Fruit fly (Drosophila melanogaster): Measurements from ENCODE around the gene CG5126.

The CG5126 gene

DNA sequence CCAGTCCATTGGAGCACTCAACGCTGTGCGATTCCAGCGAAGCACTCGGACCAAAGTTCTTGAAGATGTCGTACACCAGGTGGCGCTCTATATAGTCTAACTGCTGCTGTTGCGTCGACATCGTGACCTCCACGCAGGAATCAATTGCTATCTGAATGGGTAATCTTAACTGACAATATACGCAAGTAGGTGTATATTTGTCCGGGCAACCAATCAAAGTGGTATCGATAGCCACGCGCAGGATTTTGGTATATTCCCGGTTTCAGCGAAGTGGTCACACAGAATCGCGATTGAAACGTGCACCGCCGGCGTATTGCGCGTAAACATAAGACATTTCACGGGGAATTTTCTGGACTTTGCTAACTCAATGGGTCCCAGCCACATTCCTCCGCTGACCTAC lies at the start of gene CG5126, which contains the start of gene Tgt:
TSS of gene CG5126 (minus strand) at position 222 of the 400 bp plus-strand sequence.
TSS of gene Tgt (plus strand) at position 267 of the 400 bp plus-strand sequence.
- TF ChIP-seq CG17801 (GFP tag; optimal IDR thresholded peaks at IDR 0.05; ENCODE audit: partially characterized antibody): no peak

DNA sequence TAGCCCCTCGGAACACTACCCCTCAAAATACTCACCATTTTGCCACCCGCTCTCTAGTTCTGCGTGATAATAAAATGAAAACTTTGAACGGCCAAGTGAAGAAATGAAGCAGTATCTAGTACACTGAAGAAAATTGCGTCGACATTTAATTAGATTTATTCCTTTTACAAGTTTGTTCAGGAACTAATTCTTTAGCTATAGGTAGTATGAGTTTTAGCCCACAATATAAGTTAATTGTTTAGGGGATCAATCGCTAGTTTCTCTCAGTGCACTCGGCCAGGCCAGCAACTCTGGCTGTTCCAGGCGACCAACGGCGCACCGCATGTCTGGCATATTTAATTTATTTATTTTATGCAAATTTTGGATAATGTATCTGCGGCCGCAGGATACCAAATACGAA lies 46.9 kb upstream of the CG5126 start:
- TF ChIP-seq CG17801 (GFP tag; optimal IDR thresholded peaks at IDR 0.05; ENCODE audit: partially characterized antibody): no peak

DNA sequence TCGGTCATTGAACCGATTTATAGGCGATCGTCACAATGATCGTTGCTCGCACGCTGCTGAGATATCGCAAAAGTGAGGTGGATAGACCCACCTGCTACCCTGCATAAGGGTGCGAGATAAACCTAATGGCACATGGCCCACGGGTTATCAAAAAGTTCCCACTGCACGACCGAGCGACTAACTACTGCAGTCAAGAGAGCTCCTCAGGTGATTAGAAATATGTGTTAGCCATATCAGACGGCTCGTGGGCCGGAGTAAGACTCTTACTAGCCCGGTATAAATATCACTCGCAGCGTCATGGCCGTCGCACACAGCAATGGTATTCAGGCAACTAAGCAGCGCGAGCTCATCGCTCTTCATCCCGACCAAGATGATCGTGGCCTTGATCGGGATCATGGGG lies 35.2 kb upstream of the CG5126 start, which contains the start of gene CG42329:
TSS of gene CG42329 (plus strand) at position 301 of the 400 bp plus-strand sequence.
- no peak for TF ChIP-seq CG17801 (GFP tag; optimal IDR thresholded peaks at IDR 0.05; ENCODE audit: partially characterized antibody)

DNA sequence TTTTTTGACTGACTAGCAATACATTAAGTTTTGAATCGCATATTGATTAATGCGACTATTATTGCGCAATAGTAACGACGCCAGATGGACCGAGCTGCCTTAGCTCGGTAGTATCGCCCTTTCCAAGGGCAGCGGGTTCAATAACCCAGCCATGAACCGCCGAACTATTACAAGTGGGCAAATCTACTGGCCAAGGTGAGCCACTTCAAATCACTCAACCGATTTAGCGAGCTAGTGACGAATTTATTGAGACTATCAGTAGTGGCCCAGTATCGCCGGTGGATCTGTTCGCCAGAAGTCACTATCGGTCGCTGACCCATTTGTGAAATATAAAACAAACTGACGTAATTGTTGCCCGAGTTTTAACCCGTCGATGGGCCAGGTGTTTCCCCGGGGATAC lies 34.7 kb upstream of the CG5126 start:
- TF ChIP-seq CG17801 (GFP tag; optimal IDR thresholded peaks at IDR 0.05; ENCODE audit: partially characterized antibody): no peak

DNA sequence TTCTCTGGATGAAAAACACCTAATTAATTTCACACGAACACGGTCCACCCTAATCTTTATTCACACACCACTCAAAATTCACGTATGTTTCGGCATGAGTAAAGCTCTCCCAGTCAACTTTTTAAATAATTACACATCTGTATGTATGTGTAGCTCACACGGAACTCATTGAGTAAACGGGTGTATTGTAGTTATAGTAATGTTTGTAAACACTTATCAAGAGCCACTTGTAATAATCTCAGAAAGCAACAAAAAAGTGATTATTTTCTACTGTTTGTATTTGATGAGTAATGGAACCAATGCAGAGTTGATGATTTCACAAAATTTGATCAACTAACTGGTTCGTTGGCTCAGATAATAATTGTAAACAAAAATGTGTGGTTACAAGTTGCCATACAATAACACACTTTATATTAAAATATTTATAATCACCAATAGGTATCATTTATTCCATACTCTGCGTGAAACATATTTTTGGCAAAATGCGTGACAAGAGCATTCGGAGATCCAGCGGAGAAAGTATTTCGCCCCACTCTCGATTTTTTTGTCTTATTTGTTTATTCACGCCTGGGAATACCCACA lies 34.2 kb upstream of the CG5126 start:
- no peak for TF ChIP-seq CG17801 (GFP tag; optimal IDR thresholded peaks at IDR 0.05; ENCODE audit: partially characterized antibody)

DNA sequence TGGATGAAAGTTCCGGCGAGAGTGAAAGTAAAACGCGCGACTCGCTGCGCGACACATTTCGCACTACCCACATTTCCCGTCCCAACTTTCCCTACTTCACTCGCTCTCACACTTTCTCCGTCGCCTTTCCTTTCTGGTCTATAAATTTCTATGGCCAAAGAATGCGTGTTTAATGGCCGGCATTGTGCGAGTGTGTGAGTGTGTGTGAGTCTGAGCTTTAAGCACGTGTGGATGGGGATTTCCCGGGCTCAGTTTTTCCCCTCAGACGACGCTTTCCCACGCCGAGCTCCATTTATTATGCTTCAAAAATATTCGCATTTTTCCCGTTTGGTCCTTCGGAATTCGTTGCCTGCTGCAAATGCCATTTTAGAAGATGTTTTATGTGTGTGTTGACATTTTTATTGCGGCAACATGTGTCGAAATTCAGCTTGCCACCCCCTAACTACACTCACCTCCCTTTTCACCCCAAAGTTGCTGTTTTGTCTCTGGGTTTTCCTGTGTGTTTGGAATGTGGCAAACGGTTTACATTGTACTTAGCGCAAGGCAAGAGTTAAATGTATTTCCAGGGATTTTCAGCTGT lies 33.3 kb upstream of the CG5126 start:
- no peak for TF ChIP-seq CG17801 (GFP tag; optimal IDR thresholded peaks at IDR 0.05; ENCODE audit: partially characterized antibody)

DNA sequence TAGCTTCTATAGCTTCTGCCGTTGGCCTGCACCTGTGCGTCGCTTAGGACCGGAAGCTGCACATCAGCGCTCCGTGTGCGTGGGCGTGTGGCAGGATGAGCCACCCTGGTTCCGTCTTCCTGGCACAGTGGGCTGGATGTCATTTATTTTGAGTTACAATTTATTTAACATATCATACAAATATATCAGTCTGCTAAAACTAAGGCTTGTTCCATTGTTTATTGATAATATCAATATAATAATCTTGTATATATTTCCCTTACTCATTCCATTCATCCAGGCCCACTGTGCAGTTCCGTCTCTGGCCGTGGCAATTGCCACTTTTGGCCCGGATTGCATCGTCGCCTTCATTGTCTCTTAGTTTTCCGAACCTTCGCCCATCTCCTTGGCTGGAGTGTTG lies 30.6 kb upstream of the CG5126 start:
- TF ChIP-seq CG17801 (GFP tag; optimal IDR thresholded peaks at IDR 0.05; ENCODE audit: partially characterized antibody): no peak

DNA sequence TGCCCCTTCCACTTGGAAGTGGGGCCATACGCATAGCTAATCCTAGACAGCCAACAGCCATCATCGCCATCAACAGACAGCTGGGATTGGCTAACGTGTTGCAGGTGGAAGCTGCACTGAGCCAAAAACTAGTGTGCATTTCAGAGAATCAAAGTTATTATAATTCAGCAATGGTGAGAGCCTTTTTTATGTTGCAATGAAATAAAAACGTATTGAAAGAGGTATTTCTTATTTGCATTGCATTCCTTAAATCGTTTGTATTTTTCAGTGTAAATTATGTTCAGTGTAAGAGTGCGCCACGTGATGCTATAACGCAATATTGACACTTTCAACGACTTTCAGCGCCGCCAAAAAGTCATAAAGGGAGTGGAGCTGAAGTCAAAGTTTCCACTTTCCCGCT lies 29.8 kb upstream of the CG5126 start:
- TF ChIP-seq CG17801 (GFP tag; optimal IDR thresholded peaks at IDR 0.05; ENCODE audit: partially characterized antibody): no peak

DNA sequence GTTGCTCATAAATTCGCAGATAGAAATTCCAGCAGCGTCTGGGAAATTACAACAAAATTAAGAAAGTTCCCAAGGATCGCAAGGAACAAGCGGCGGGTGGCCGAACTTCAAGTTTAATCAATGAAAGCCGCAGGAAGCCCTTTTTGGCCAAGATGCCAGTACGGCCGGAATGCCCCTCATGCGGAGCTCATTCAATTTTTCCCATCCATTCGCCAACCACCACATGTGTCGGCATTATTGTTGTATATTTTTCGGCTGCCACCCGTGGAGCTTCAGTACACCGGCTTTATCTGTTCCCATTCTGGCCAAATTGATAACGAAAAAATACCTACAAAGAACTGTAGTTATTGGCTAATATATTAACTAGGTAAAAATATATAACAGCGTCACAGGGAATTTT lies 27.7 kb upstream of the CG5126 start:
- no peak for TF ChIP-seq CG17801 (GFP tag; optimal IDR thresholded peaks at IDR 0.05; ENCODE audit: partially characterized antibody)

DNA sequence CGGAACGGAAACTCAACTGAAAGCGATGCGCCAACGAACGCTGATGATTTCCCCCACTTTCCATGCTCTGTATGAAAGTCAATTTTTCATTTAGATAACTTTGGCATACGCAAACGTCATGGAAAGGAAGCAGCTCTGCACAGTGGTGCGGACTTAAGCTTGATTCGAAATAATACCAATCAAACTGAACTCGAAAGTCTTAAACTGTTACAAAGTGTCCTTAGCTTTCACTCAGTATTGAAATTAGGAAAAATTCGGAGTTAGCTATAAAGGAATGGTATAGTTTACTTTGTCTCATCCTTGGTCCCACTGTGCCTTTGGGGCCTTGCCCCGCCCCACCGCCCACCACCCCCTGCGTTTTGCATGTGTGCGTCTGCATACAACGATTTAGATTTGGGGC lies 23.6 kb upstream of the CG5126 start:
- no peak for TF ChIP-seq CG17801 (GFP tag; optimal IDR thresholded peaks at IDR 0.05; ENCODE audit: partially characterized antibody)

DNA sequence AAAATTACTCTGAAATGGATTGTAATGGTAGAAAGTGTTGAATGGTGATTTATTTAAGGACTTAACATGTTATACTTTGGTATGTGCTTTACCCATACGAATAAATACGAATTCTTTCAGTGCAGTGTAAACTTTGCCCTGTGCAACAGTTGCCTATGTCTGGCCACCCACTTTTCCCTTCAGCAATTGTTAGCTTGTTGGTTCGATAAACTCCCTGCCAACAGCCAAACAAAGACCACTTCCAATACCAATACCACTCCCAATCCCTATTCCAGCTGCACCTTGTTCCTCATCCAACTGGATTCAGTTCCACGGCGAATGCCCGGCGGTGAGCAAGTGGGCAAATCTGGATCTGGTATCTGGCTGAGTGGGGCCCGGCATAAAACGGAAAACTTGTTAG lies 20.1 kb upstream of the CG5126 start, which contains the start of gene CG14342:
TSS of gene CG14342 (plus strand) at position 301 of the 400 bp plus-strand sequence.
- no peak for TF ChIP-seq CG17801 (GFP tag; optimal IDR thresholded peaks at IDR 0.05; ENCODE audit: partially characterized antibody)

DNA sequence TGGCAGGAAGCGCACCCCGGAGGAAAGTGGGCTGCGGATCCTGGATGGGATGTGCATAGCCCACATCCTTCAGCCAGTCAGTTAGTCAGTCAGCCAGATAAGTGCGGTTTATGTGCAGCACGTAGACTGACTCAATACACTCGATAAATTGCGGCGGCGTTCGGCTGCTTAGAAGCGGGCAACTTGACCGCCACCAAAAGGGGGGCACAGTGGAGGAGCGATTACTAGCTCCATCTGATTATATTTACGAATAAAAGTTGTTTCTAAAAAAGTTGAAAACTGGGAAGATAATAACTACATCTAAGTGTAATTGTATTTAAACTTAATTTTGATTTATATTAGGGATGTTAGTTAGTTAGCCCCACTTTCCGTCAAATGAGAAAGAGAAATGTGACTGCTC lies 18.6 kb upstream of the CG5126 start:
- TF ChIP-seq CG17801 (GFP tag; optimal IDR thresholded peaks at IDR 0.05; ENCODE audit: partially characterized antibody): no peak

DNA sequence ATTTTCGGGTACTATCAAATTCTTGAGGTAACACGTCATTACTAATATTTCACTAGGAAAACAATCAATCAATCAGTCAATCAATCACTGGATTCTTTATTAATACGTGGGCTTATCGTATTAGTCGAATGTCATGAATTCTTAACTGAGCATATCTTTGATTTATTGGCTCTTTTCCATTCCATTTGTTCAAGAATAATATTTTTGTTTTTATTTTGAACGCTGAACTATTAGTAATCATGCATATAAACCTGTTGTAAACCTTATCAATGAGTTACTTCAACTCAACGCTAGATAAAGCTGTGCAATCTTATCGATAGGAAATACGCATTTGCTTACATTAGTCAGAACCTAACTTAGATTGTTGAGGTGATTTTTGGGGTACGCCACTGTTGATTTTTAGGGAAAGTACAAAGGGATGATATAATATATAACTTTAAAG lies 17.6 kb upstream of the CG5126 start:
- no peak for TF ChIP-seq CG17801 (GFP tag; optimal IDR thresholded peaks at IDR 0.05; ENCODE audit: partially characterized antibody)

DNA sequence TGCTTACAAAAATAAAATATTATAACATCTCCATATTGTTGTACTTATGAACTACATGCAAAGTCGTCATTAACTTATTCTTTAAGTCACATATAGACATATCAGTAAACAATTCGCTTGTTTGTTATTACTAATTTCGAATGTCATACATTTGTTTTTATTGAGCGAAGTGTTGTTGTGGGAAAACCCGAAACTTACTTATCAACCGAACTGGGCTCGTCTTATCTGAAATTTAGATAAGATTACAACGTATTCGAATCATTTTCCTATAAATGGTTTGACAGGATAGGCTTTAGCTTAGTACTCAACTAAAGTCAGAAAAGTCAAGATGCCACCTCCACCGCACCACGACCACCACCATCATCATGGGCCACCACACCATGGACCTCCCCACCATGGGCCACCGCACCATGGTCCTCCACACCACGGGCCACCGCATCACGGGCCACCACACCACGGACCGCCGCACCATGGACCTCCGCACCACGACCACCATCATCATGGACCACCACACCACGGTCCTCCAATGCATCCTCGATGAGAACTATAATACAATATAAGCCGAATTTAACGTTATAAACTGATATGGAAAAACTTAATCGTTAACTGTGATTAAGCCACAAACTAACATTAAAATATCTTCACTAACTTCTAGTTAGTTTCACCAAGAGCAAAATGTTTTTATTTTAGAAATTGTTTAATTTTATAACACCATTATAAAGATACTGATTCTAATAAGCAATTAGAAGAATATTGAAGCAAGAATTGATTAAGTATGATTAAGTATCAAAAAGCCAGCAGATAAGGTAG lies 16.3 kb upstream of the CG5126 start, which contains the start of the genes CG43349 and CG5011:
TSS of gene CG43349 (plus strand) at position 294 of the 810 bp plus-strand sequence.
TSS of gene CG5011 (plus strand) at position 760 of the 810 bp plus-strand sequence.
- TF ChIP-seq CG17801 (GFP tag; optimal IDR thresholded peaks at IDR 0.05; ENCODE audit: partially characterized antibody): no peak

DNA sequence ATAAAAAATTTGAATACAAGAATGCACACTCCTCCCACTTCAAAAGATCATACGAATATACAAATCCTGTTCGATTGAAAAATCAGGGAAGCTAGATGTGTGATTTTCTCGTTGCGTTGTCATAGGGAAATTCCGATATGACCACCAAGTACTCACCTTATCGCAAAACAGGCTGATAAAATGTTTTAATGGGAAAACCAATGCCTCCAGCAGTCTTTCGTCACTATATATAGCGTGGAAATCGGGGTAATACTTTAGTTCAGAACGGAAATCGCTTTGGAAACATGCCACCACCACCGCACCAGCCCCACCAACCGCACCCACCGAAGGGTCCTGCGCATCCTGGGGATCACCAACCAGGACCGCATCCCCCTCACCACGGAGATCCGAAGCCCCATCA lies 15.3 kb upstream of the CG5126 start, which contains the start of the genes CG5139 and CG43348:
TSS of gene CG5139 (minus strand) at position 101 of the 400 bp plus-strand sequence.
TSS of gene CG43348 (plus strand) at position 247 of the 400 bp plus-strand sequence.
- no peak for TF ChIP-seq CG17801 (GFP tag; optimal IDR thresholded peaks at IDR 0.05; ENCODE audit: partially characterized antibody)
